Worm (Caenorhabditis elegans): Measurements from ENCODE around the gene shk-1.

- TF ChIP-seq mab-5 (tag; optimal IDR thresholded peaks at IDR 0.05) (no peak), lin-13 (tag; optimal IDR thresholded peaks at IDR 0.05) (no peak), ztf-11 (tag; optimal IDR thresholded peaks at IDR 0.05) (no peak), zip-8 (tag; optimal IDR thresholded peaks at IDR 0.05) (no peak), ceh-39 (tag; optimal IDR thresholded peaks at IDR 0.05) (no peak), unc-62 (GFP tag; optimal IDR thresholded peaks at IDR 0.05) (no peak), pha-4 (tag; optimal IDR thresholded peaks at IDR 0.05) (no peak), snpc-4 (tag; optimal IDR thresholded peaks at IDR 0.05) (no peak)
Observed at ce11 chrII:9742784-9743183, 15.2 kb upstream of the shk-1 start, which contains the start of gene pno-1.
